Worm (Caenorhabditis elegans) whole organism, young adult: ENCODE data around the gene pelo-1.

Experiments
- B0035.1 ChIP-seq: sonication (generic microtip); optimal IDR thresholded peaks from 2 replicates; lab custom pipeline; 2016; ENCODE audit warnings: missing genetic modification characterization, mild to moderate bottlenecking, missing compliant biosample characterization, missing genotype, missing genetic modification reagents
- C06A6.2 ChIP-seq: fragments of 200-800 bp; sonication (Bioruptor generic); conservative IDR thresholded peaks from 2 replicates; pipeline ENCODE4 v1.3.6; 2022; ENCODE audit warnings: missing genetic modification characterization, missing compliant biosample characterization
- F10E7.11 ChIP-seq: sonication (generic microtip); optimal IDR thresholded peaks from 2 replicates; lab custom pipeline; 2017; ENCODE audit warnings: mild to moderate bottlenecking, missing genetic modification characterization, moderate library complexity, missing compliant biosample characterization
- F52B5.7 ChIP-seq: sonication (generic microtip); optimal IDR thresholded peaks from 2 replicates; lab custom pipeline; 2016; ENCODE audit warnings: mild to moderate bottlenecking, missing genetic modification characterization, missing compliant biosample characterization
- K12H6.12 ChIP-seq: fragments of 200-800 bp; sonication (Bioruptor generic); optimal IDR thresholded peaks from 2 replicates; lab custom pipeline; 2018; ENCODE audit warnings: mild to moderate bottlenecking, missing genetic modification characterization, missing compliant biosample characterization
- T07F8.4 ChIP-seq: sonication (generic microtip); optimal IDR thresholded peaks from 2 replicates; lab custom pipeline; 2016; ENCODE audit warnings: mild to moderate bottlenecking, missing genetic modification characterization, moderate library complexity, missing compliant biosample characterization
- Y53G8AR.9 ChIP-seq: fragments of 200-800 bp; sonication (Bioruptor generic); conservative IDR thresholded peaks from 2 replicates; pipeline ENCODE4 v1.3.6; 2022; ENCODE audit warnings: missing genetic modification reagents, missing genetic modification characterization, missing compliant biosample characterization
- Y56A3A.18 ChIP-seq: fragments of 200-800 bp; sonication (Bioruptor generic); IDR thresholded peaks from 2 replicates; pipeline ENCODE4 v1.3.6; 2022; ENCODE audit warnings: missing genetic modification reagents, missing genetic modification characterization, missing compliant biosample characterization
- Y67H2A.10 ChIP-seq: fragments of 200-800 bp; sonication (Bioruptor generic); conservative IDR thresholded peaks from 2 replicates; pipeline ENCODE4 v1.3.6; 2022; ENCODE audit warnings: missing genetic modification reagents, missing genetic modification characterization, missing compliant biosample characterization
- Y79H2A.3 ChIP-seq: fragments of 200-800 bp; sonication (Bioruptor generic); conservative IDR thresholded peaks from 2 replicates; pipeline ENCODE4 v1.3.6; 2022; ENCODE audit warnings: missing genetic modification reagents, missing genetic modification characterization, missing compliant biosample characterization
- akir-1 ChIP-seq: fragments of 200-800 bp; sonication (Bioruptor generic); optimal IDR thresholded peaks from 2 replicates; lab custom pipeline; 2018; ENCODE audit warnings: mild to moderate bottlenecking, missing genetic modification characterization, moderate library complexity, missing compliant biosample characterization
- ama-1 ChIP-seq, 3 experiments: fragments of 150-350 bp in 1 of 3; sonication (generic microtip) in 2 of 3; optimal IDR thresholded peaks; 2 replicates each; lab custom pipeline; 2014 to 2018; ENCODE audit warnings: missing biosample characterization in 2 of 3, missing genetic modification characterization in 2 of 3, missing genetic modification reagents in 2 of 3
- aptf-2 ChIP-seq: fragments of 200-800 bp; sonication (Bioruptor generic); conservative IDR thresholded peaks from 2 replicates; pipeline ENCODE4 v1.3.6; 2022; ENCODE audit warnings: missing genetic modification reagents, missing genetic modification characterization, missing compliant biosample characterization
- aptf-3 ChIP-seq: fragments of 200-800 bp; sonication (Bioruptor generic); IDR thresholded peaks from 2 replicates; pipeline ENCODE4 v1.3.6; 2022; ENCODE audit warnings: missing genetic modification characterization, missing compliant biosample characterization
- atf-7 ChIP-seq: sonication (generic microtip); optimal IDR thresholded peaks from 2 replicates; lab custom pipeline; 2017; ENCODE audit warnings: mild to moderate bottlenecking, missing genetic modification characterization, missing compliant biosample characterization
- attf-6 ChIP-seq: fragments of 200-800 bp; sonication (Bioruptor generic); IDR thresholded peaks from 2 replicates; pipeline ENCODE4 v1.3.6; 2022; ENCODE audit warnings: missing genetic modification reagents, missing genetic modification characterization, missing compliant biosample characterization
- cebp-1 ChIP-seq, 2 experiments: fragments of 200-800 bp in 1 of 2; sonication (Bioruptor generic) in 1 of 2; sonication (generic microtip) in 1 of 2; IDR thresholded peaks in 1 of 2; optimal IDR thresholded peaks in 1 of 2; 2 replicates each; pipeline versions ENCODE4 v1.3.6 to Lab custom; 2017 to 2022; ENCODE audit warnings: missing compliant biosample characterization in 2 of 2, missing genetic modification characterization in 2 of 2, mild to moderate bottlenecking in 1 of 2, missing genetic modification reagents in 1 of 2, moderate library complexity in 1 of 2
- ceh-100 ChIP-seq: fragments of 200-800 bp; sonication (Bioruptor generic); IDR thresholded peaks from 2 replicates; pipeline ENCODE4 v1.3.6; 2022; ENCODE audit warnings: missing genetic modification reagents, missing genetic modification characterization, missing compliant biosample characterization
- ceh-27 ChIP-seq: fragments of 200-800 bp; sonication (Bioruptor generic); optimal IDR thresholded peaks from 2 replicates; lab custom pipeline; 2018; ENCODE audit warnings: mild to moderate bottlenecking, missing genetic modification characterization, moderate library complexity, missing compliant biosample characterization
- dox-1 ChIP-seq: fragments of 200-800 bp; sonication (Bioruptor generic); IDR thresholded peaks from 2 replicates; pipeline ENCODE4 v1.3.6; 2022; ENCODE audit warnings: missing genetic modification reagents, missing genetic modification characterization, missing compliant biosample characterization
- dpl-1 ChIP-seq: fragments of 150-350 bp; optimal IDR thresholded peaks from 2 replicates; lab custom pipeline; 2014; ENCODE audit warnings: missing biosample characterization, missing genetic modification reagents, missing genetic modification characterization
- efl-1 ChIP-seq: fragments of 150-350 bp; optimal IDR thresholded peaks from 2 replicates; lab custom pipeline; 2014; ENCODE audit warnings: missing biosample characterization, missing genetic modification reagents, missing genetic modification characterization
- lin-40 ChIP-seq: sonication (generic microtip); optimal IDR thresholded peaks from 2 replicates; lab custom pipeline; 2016; ENCODE audit warnings: missing genetic modification characterization, mild to moderate bottlenecking, missing compliant biosample characterization, missing genotype, missing genetic modification reagents
- madf-10 ChIP-seq: sonication (generic microtip); optimal IDR thresholded peaks from 2 replicates; lab custom pipeline; 2016; ENCODE audit warnings: mild to moderate bottlenecking, missing genetic modification characterization, missing compliant biosample characterization
- madf-6 ChIP-seq: fragments of 200-800 bp; sonication (Bioruptor generic); IDR thresholded peaks from 2 replicates; pipeline ENCODE4 v1.3.6; 2022; ENCODE audit warnings: missing genetic modification reagents, missing genetic modification characterization, missing compliant biosample characterization
- madf-8 ChIP-seq: fragments of 200-800 bp; sonication (Bioruptor generic); conservative IDR thresholded peaks from 2 replicates; pipeline ENCODE4 v1.3.6; 2022; ENCODE audit warnings: missing genetic modification reagents, missing genetic modification characterization, missing compliant biosample characterization
- mes-4 ChIP-seq: sonication (generic microtip); optimal IDR thresholded peaks from 2 replicates; lab custom pipeline; 2016; ENCODE audit warnings: missing genotype, missing genetic modification characterization, missing compliant biosample characterization
- mxl-1 ChIP-seq: sonication (generic microtip); optimal IDR thresholded peaks from 2 replicates; lab custom pipeline; 2016; ENCODE audit warnings: missing genetic modification characterization, missing compliant biosample characterization
- nfya-1 ChIP-seq: sonication (generic microtip); optimal IDR thresholded peaks from 2 replicates; lab custom pipeline; 2017; ENCODE audit warnings: antibody characterized with exemption, missing compliant biosample characterization, missing genetic modification characterization, borderline replicate concordance; ENCODE audit not compliant: insufficient read depth
- sea-2 ChIP-seq: fragments of 200-800 bp; sonication (Bioruptor generic); IDR thresholded peaks from 2 replicates; pipeline ENCODE4 v1.3.6; 2022; ENCODE audit warnings: missing genetic modification characterization, missing compliant biosample characterization
- snpc-1.1 ChIP-seq: sonication (generic microtip); optimal IDR thresholded peaks from 2 replicates; lab custom pipeline; 2017; ENCODE audit warnings: missing genetic modification characterization, mild to moderate bottlenecking, missing compliant biosample characterization, antibody characterized with exemption, moderate library complexity, missing genotype, missing genetic modification reagents; ENCODE audit not compliant: insufficient read depth
- tbx-9 ChIP-seq: sonication (generic microtip); optimal IDR thresholded peaks from 2 replicates; lab custom pipeline; 2016; ENCODE audit warnings: borderline replicate concordance, missing genetic modification characterization, inconsistent platforms, missing compliant biosample characterization
- unc-130 ChIP-seq: sonication (generic microtip); optimal IDR thresholded peaks from 2 replicates; lab custom pipeline; 2016; ENCODE audit warnings: missing genetic modification reagents, missing genetic modification characterization, missing compliant biosample characterization
- xnd-1 ChIP-seq: sonication (generic microtip); optimal IDR thresholded peaks from 2 replicates; lab custom pipeline; 2016; ENCODE audit warnings: missing genotype, missing genetic modification reagents, missing genetic modification characterization, missing compliant biosample characterization
- ztf-18 ChIP-seq: sonication (generic microtip); optimal IDR thresholded peaks from 2 replicates; lab custom pipeline; 2016; ENCODE audit warnings: missing genotype, mild to moderate bottlenecking, missing genetic modification characterization, missing compliant biosample characterization
- ztf-25 ChIP-seq: fragments of 200-800 bp; sonication (Bioruptor generic); IDR thresholded peaks from 2 replicates; pipeline ENCODE4 v1.3.6; 2022; ENCODE audit warnings: missing genetic modification reagents, missing genetic modification characterization, missing compliant biosample characterization
- ztf-26 ChIP-seq: sonication (generic microtip); optimal IDR thresholded peaks from 2 replicates; lab custom pipeline; 2017; ENCODE audit warnings: missing genetic modification characterization, missing compliant biosample characterization

Gene pelo-1

DNA sequence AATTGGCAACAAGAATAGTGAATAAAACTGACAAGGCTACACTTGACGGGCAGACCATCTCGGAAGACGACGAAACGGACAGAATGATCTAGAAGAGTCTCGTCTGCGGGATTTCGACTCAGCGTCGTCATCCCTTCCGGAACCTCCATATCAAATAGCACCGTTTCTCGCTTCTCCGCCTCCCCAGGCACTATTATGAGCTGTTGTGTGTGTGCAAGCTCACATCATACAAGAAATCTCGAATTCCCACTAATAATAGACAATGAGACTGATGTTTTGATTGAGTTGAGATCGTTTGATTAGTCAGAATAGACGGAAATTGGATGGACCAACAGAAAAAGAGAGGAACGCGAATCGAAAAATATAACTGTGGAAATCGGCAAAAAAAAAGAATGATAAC, 13.8 kb downstream of the pelo-1 start, which contains the start of gene spp-28:
Gene spp-28, minus strand, starts transcription at position 101 of the 400 bp plus-strand sequence.
- no peak for TF ChIP-seq ztf-18 (tag; lab: Kevin White, UChicago)
- TF ChIP-seq xnd-1 (tag; lab: Kevin White, UChicago) = no peak
- TF ChIP-seq sea-2 (GFP tag; lab: Robert Waterston, UW) = no peak
- no peak for TF ChIP-seq B0035.1 (tag; lab: Kevin White, UChicago)
- no peak for TF ChIP-seq aptf-2 (GFP tag; lab: Robert Waterston, UW)
- TF ChIP-seq F52B5.7 (tag; lab: Kevin White, UChicago) = no peak
- TF ChIP-seq mxl-1 (tag; lab: Kevin White, UChicago) = no peak
- TF ChIP-seq akir-1 (GFP tag; lab: Kevin White, UChicago) = no peak
- no peak for TF ChIP-seq aptf-3 (GFP tag; lab: Robert Waterston, UW)
- TF ChIP-seq madf-8 (GFP tag; lab: Robert Waterston, UW) = no peak
- no peak for TF ChIP-seq F10E7.11
- TF ChIP-seq unc-130 (GFP tag; lab: Kevin White, UChicago) = no peak
- TF ChIP-seq Y56A3A.18 (GFP tag; lab: Robert Waterston, UW) = no peak
- TF ChIP-seq nfya-1 (tag; lab: Kevin White, UChicago) = no peak
- no peak for TF ChIP-seq atf-7 (tag; lab: Kevin White, UChicago)

DNA sequence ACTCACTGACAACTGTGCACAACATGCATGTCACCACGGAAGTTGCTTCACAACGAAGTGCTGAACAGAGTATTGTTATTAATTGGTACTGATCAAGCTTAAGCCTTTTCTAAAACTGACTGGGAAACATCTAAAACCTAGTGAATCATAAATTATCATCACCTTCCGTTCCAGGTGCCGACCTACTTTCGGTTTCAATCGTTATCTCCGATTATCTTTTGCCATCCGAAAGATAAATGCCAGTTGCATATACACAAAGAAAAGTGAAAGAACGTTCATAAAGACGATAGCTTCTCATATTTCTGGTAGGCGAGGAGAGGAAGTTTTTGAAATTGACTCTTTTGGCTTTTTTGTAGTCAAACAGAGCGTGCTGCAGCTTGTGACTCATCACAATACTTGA, 14.4 kb downstream of the pelo-1 start:
- TF ChIP-seq ztf-25 (GFP tag; lab: Robert Waterston, UW) = no peak
- no peak for TF ChIP-seq snpc-1.1 (tag; lab: Kevin White, UChicago)
- TF ChIP-seq Y53G8AR.9 (GFP tag; lab: Robert Waterston, UW) = no peak
- TF ChIP-seq attf-6 = no peak
- TF ChIP-seq ceh-27 (GFP tag; lab: Kevin White, UChicago) = no peak
- TF ChIP-seq dox-1 (GFP tag; lab: Robert Waterston, UW) = no peak
- no peak for TF ChIP-seq ama-1 (optimal IDR thresholded peaks at IDR 0.05; lab: Kevin White, UChicago)
- TF ChIP-seq ama-1 (GFP tag; optimal IDR thresholded peaks at IDR 0.05; lab: Kevin White, UChicago) = no peak
- TF ChIP-seq madf-6 (GFP tag; lab: Robert Waterston, UW) = no peak
- TF ChIP-seq, all 124 proteins: peak for 0

DNA sequence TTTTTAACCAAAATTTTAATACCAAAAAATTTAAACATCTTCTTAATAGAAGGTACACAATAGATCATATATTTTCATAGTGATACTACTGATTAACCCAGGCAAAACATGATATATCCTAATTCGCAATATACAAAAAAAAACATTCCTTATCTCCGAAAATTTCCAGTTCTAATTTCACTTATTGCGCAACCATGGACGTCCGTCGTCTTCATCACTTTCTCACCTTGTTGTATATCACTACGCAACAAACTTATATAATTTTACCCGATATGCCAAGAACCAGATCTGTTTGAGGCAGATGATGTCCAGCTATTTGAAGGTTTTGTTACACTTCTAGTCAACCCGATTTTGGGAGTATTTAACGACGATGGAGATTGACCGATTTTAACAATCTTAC, 16.2 kb downstream of the pelo-1 start, which contains the start of gene R74.2:
Gene R74.2, plus strand, starts transcription at position 316 of the 400 bp plus-strand sequence.
- no peak for TF ChIP-seq efl-1 (GFP tag; lab: Kevin White, UChicago)
- no peak for TF ChIP-seq ceh-100
- TF ChIP-seq F10E7.11 = no peak
- no peak for TF ChIP-seq K12H6.12 (tag; lab: Kevin White, UChicago)
- TF ChIP-seq lin-40 (tag; lab: Kevin White, UChicago) = no peak
- no peak for TF ChIP-seq Y79H2A.3
- no peak for TF ChIP-seq Y67H2A.10 (GFP tag; lab: Robert Waterston, UW)
- TF ChIP-seq tbx-9 (tag; lab: Kevin White, UChicago) = no peak
- TF ChIP-seq C06A6.2 (GFP tag; lab: Robert Waterston, UW) = no peak
- TF ChIP-seq cebp-1 (GFP tag; IDR thresholded peaks at IDR 0.05; lab: Robert Waterston, UW) = no peak
- no peak for TF ChIP-seq cebp-1 (tag; optimal IDR thresholded peaks at IDR 0.05; lab: Kevin White, UChicago)
- TF ChIP-seq ztf-26 (tag; lab: Kevin White, UChicago) = no peak
- no peak for TF ChIP-seq mes-4
- no peak for TF ChIP-seq madf-10
- no peak for TF ChIP-seq T07F8.4 (tag; lab: Kevin White, UChicago)
- TF ChIP-seq dpl-1 (GFP tag; lab: Kevin White, UChicago) = no peak
